Worm (Caenorhabditis elegans) whole organism, midembryonic: Measurements from ENCODE around the gene puf-12.

ENCODE experiments used
- T22C8.4 ChIP-seq: fragments of 200-800 bp; sonication (Bioruptor generic); IDR thresholded peaks from 2 replicates; pipeline ENCODE4 v1.3.6; 2022; ENCODE audit warnings: missing genetic modification characterization, missing compliant biosample characterization
- cog-1 ChIP-seq: sonication (generic microtip); optimal IDR thresholded peaks from 2 replicates; lab custom pipeline; 2016; ENCODE audit warnings: missing genetic modification characterization, missing compliant biosample characterization
- flt-1 ChIP-seq: fragments of 200-800 bp; sonication (Bioruptor generic); IDR thresholded peaks from 2 replicates; pipeline ENCODE4 v1.3.6; 2022; ENCODE audit warnings: missing genetic modification characterization, missing compliant biosample characterization
- klf-2 ChIP-seq: fragments of 200-800 bp; sonication (Bioruptor generic); conservative IDR thresholded peaks from 2 replicates; pipeline ENCODE4 v1.3.6; 2022; ENCODE audit warnings: missing genetic modification reagents, missing genetic modification characterization, missing compliant biosample characterization
- med-1 ChIP-seq: sonication (generic microtip); optimal IDR thresholded peaks from 2 replicates; lab custom pipeline; 2017; ENCODE audit warnings: missing genetic modification characterization, mild to moderate bottlenecking, missing compliant biosample characterization, antibody characterized with exemption, missing genetic modification reagents; ENCODE audit not compliant: insufficient read depth
- ref-1 ChIP-seq: fragments of 200-800 bp; sonication (Bioruptor generic); conservative IDR thresholded peaks from 2 replicates; pipeline ENCODE4 v1.3.6; 2022; ENCODE audit warnings: missing genetic modification reagents, missing genetic modification characterization, missing compliant biosample characterization
- tab-1 ChIP-seq: fragments of 200-800 bp; sonication (Bioruptor generic); IDR thresholded peaks from 2 replicates; pipeline ENCODE4 v1.3.6; 2022; ENCODE audit warnings: missing genetic modification characterization, missing compliant biosample characterization
- ztf-23 ChIP-seq: fragments of 200-800 bp; sonication (Bioruptor generic); IDR thresholded peaks from 2 replicates; pipeline ENCODE4 v1.3.6; 2022; ENCODE audit warnings: missing genetic modification reagents, missing genetic modification characterization, missing compliant biosample characterization
- ztf-29 ChIP-seq: fragments of 200-800 bp; sonication (Bioruptor generic); IDR thresholded peaks from 2 replicates; pipeline ENCODE4 v1.3.6; 2022; ENCODE audit warnings: missing genetic modification reagents, missing genetic modification characterization, missing compliant biosample characterization

- no peak for TF ChIP-seq tab-1 (GFP tag; lab: Robert Waterston, UW)
- no peak for TF ChIP-seq ztf-29
- no peak for TF ChIP-seq med-1 (GFP tag; lab: Kevin White, UChicago)
- no peak for TF ChIP-seq cog-1
- no peak for TF ChIP-seq klf-2 (GFP tag; lab: Robert Waterston, UW)
- no peak for TF ChIP-seq flt-1 (GFP tag; lab: Robert Waterston, UW)
- no peak for TF ChIP-seq ztf-23 (GFP tag; lab: Robert Waterston, UW)
- TF ChIP-seq T22C8.4 (GFP tag; lab: Robert Waterston, UW): no peak
- TF ChIP-seq ref-1: no peak
These were observed 39.6 kb upstream of the puf-12 start, which contains the start of gene stg-1 for ce11 chrII:10060508-10060907.
